Worm (Caenorhabditis elegans) whole organism, late embryonic: ENCODE results near the gene zyx-1.

ENCODE experiments used
- K09A11.1 ChIP-seq: sonication (generic microtip); optimal IDR thresholded peaks from 2 replicates; lab custom pipeline; 2017; ENCODE audit warnings: antibody characterized with exemption, mild to moderate bottlenecking, missing genetic modification characterization, missing compliant biosample characterization; ENCODE audit not compliant: insufficient read depth
- ahr-1 ChIP-seq: sonication (generic microtip); optimal IDR thresholded peaks from 2 replicates; lab custom pipeline; 2016; ENCODE audit warnings: missing genetic modification characterization, missing compliant biosample characterization
- ama-1 ChIP-seq: fragments of 150-350 bp; optimal IDR thresholded peaks from 2 replicates; lab custom pipeline; 2014
- ceh-18 ChIP-seq: sonication (generic microtip); optimal IDR thresholded peaks from 2 replicates; lab custom pipeline; 2016; ENCODE audit warnings: missing genetic modification characterization, missing compliant biosample characterization
- ceh-22 ChIP-seq: sonication (generic microtip); optimal IDR thresholded peaks from 2 replicates; lab custom pipeline; 2017; ENCODE audit warnings: missing biosample characterization, missing genetic modification characterization
- elt-2 ChIP-seq: sonication (generic microtip); optimal IDR thresholded peaks from 2 replicates; lab custom pipeline; 2016; ENCODE audit warnings: missing genetic modification reagents, missing genetic modification characterization, missing compliant biosample characterization
- ets-4 ChIP-seq: sonication (generic microtip); optimal IDR thresholded peaks from 2 replicates; lab custom pipeline; 2016; ENCODE audit warnings: missing genetic modification characterization, missing compliant biosample characterization
- hlh-30 ChIP-seq: sonication (generic microtip); optimal IDR thresholded peaks from 2 replicates; lab custom pipeline; 2017; ENCODE audit warnings: antibody characterized with exemption, missing genetic modification characterization, missing compliant biosample characterization; ENCODE audit not compliant: insufficient read depth
- hlh-8 ChIP-seq: sonication (generic microtip); optimal IDR thresholded peaks from 2 replicates; lab custom pipeline; 2016; ENCODE audit warnings: missing genotype, missing genetic modification characterization, missing compliant biosample characterization
- mec-3 ChIP-seq: sonication (generic microtip); optimal IDR thresholded peaks from 2 replicates; lab custom pipeline; 2016; ENCODE audit warnings: borderline replicate concordance, missing genetic modification characterization, missing compliant biosample characterization
- nhr-11 ChIP-seq: fragments of 150-350 bp; optimal IDR thresholded peaks from 2 replicates; lab custom pipeline; 2014; ENCODE audit warnings: missing biosample characterization, missing genetic modification characterization
- pat-9 ChIP-seq: fragments of 200-800 bp; sonication (Bioruptor generic); optimal IDR thresholded peaks from 2 replicates; lab custom pipeline; 2018; ENCODE audit warnings: mild to moderate bottlenecking, missing genetic modification characterization, moderate library complexity, missing compliant biosample characterization
- pha-4 ChIP-seq: fragments of 150-350 bp; optimal IDR thresholded peaks from 2 replicates; lab custom pipeline; 2018; ENCODE audit warnings: missing biosample characterization, missing genetic modification reagents, missing genetic modification characterization
- tbx-7 ChIP-seq: sonication (generic microtip); optimal IDR thresholded peaks from 2 replicates; lab custom pipeline; 2016; ENCODE audit warnings: missing genotype, missing genetic modification characterization, missing compliant biosample characterization

DNA sequence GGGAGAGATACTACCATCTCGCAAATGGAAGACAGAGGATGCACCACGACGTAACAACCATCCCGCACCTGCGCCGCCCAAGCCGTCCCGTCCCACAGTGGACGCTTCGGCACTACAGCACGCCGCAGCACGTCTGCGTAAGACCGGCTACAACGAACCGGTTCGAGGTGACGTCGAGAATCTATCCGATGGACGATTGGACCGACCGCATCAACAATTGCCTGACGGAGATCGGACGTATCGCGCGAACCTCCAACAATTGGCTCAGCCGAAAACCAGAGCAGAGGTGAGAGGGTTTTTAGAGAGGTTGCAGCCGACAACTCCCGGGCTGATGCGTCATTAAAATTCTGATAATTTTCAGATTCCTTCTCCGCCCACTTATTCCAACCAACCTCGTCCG, 2.5 kb downstream of the zyx-1 start:
- TF ChIP-seq tbx-7 (tag; lab: Kevin White, UChicago) (no peak), mec-3 (no peak), ahr-1 (no peak), pha-4 (tag; lab: Kevin White, UChicago) (no peak), ets-4 (no peak), elt-2 (tag; lab: Kevin White, UChicago) (no peak), hlh-8 (tag; lab: Kevin White, UChicago) (no peak), ama-1 (lab: Kevin White, UChicago) (no peak), ceh-22 (no peak), ceh-18 (no peak), K09A11.1 (tag; lab: Kevin White, UChicago) (no peak), hlh-30 (tag; lab: Kevin White, UChicago) (no peak), pat-9 (no peak), nhr-11 (tag; lab: Kevin White, UChicago) (no peak)
